Fruit fly (Drosophila melanogaster): ENCODE data around the gene Gyc76C.

DNA sequence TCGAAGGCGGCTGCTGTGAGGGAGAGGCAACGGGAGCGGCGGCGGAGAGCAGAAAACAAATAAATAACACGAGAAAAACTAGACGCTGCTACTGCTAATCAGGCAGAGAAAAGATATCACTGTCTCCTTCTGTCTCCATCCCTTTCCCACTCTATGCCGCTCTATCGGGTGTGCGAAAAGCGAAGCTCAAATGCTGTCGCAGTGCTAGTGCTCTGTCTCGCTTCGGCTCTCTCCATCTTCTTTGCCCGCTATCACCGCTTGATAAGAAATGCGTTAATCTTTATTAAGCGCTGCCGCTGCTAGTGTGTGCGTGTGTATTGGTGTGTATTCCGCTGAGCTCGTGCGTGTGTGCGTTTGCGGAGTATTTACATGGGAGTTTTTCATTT, 1.7 kb downstream of the Gyc76C start:
- TF ChIP-seq CG17806 (tag; optimal IDR thresholded peaks at IDR 0.05) (no peak), CG14655 (GFP tag; optimal IDR thresholded peaks at IDR 0.05) (no peak), CG32121 (GFP tag; IDR thresholded peaks at IDR 0.05) (no peak), rn (GFP tag; IDR thresholded peaks at IDR 0.05) (no peak), CG13204 (GFP tag; optimal IDR thresholded peaks at IDR 0.05) (peak; percentile 94)

All from whole organism, pupa.